Worm (Caenorhabditis elegans) whole organism, L1 larva: ENCODE data around the gene Y110A2AL.5.
A peak's percentile ranks its signal among the peaks of the same experiment; 100 is the strongest.

Experiments
- C16A3.4 ChIP-seq: fragments of 150-350 bp; optimal IDR thresholded peaks from 2 replicates; lab custom pipeline; 2014; ENCODE audit warnings: missing biosample characterization, missing genetic modification characterization
- C34B4.2 ChIP-seq: sonication (generic microtip); optimal IDR thresholded peaks from 2 replicates; lab custom pipeline; 2017; ENCODE audit warnings: mild to moderate bottlenecking, missing genetic modification characterization, missing compliant biosample characterization
- F16B12.6 ChIP-seq: fragments of 150-350 bp; optimal IDR thresholded peaks from 2 replicates; lab custom pipeline; 2014; ENCODE audit warnings: missing biosample characterization, missing genetic modification characterization
- blmp-1 ChIP-seq: fragments of 150-350 bp; optimal IDR thresholded peaks from 2 replicates; lab custom pipeline; 2014; ENCODE audit warnings: missing biosample characterization, missing genetic modification characterization
- ceh-63 ChIP-seq: fragments of 200-800 bp; sonication (Bioruptor generic); optimal IDR thresholded peaks from 2 replicates; lab custom pipeline; 2018; ENCODE audit warnings: mild to moderate bottlenecking, missing genetic modification characterization, missing compliant biosample characterization
- ceh-8 ChIP-seq: fragments of 200-800 bp; sonication (Bioruptor generic); optimal IDR thresholded peaks from 2 replicates; lab custom pipeline; 2018; ENCODE audit warnings: mild to moderate bottlenecking, missing genetic modification characterization, moderate library complexity, missing compliant biosample characterization
- ces-1 ChIP-seq: fragments of 150-350 bp; optimal IDR thresholded peaks from 2 replicates; lab custom pipeline; 2014; ENCODE audit warnings: missing biosample characterization, missing genetic modification reagents, missing genetic modification characterization
- dpl-1 ChIP-seq, 3 experiments: fragments of 150-350 bp in 2 of 3; sonication (generic microtip) in 1 of 3; optimal IDR thresholded peaks; 2 replicates each; lab custom pipeline; 2014 to 2017; ENCODE audit warnings: missing biosample characterization in 3 of 3, missing genetic modification characterization in 3 of 3, missing genetic modification reagents in 3 of 3
- dsc-1 ChIP-seq: sonication (generic microtip); optimal IDR thresholded peaks from 2 replicates; lab custom pipeline; 2016; ENCODE audit warnings: mild to moderate bottlenecking, missing genetic modification characterization, missing compliant biosample characterization
- efl-1 ChIP-seq, 4 experiments: fragments of 150-350 bp; optimal IDR thresholded peaks in 3 of 4; peaks in 1 of 4; 1 replicate in 1 of 4; 2 replicates in 3 of 4; lab custom pipeline; 2014; ENCODE audit warnings: missing biosample characterization in 2 of 4, missing genetic modification characterization in 2 of 4, missing genetic modification reagents in 2 of 4
- efl-3 ChIP-seq: fragments of 200-800 bp; sonication (Bioruptor generic); optimal IDR thresholded peaks from 2 replicates; lab custom pipeline; 2018; ENCODE audit warnings: mild to moderate bottlenecking, missing genetic modification characterization, missing compliant biosample characterization
- egl-27 ChIP-seq, 2 experiments: fragments of 150-350 bp in 1 of 2; sonication (generic microtip); optimal IDR thresholded peaks; 3 replicates each; lab custom pipeline; 2017 to 2018; ENCODE audit warnings: missing biosample characterization in 2 of 2, missing genetic modification characterization in 2 of 2, missing genetic modification reagents in 2 of 2
- elt-2 ChIP-seq: sonication (generic microtip); optimal IDR thresholded peaks from 2 replicates; lab custom pipeline; 2016; ENCODE audit warnings: missing genetic modification characterization, mild to moderate bottlenecking, inconsistent platforms, missing compliant biosample characterization, missing genetic modification reagents
- elt-3 ChIP-seq, 6 experiments: fragments of 150-350 bp in 1 of 6; sonication (generic microtip); optimal IDR thresholded peaks; 2 replicates each; lab custom pipeline; 2017 to 2018; ENCODE audit warnings: missing biosample characterization in 6 of 6, missing genetic modification characterization in 6 of 6, inconsistent platforms in 1 of 6
- fkh-10 ChIP-seq: sonication (generic microtip); optimal IDR thresholded peaks from 2 replicates; lab custom pipeline; 2017; ENCODE audit warnings: missing biosample characterization, missing genetic modification reagents, missing genetic modification characterization
- fkh-4 ChIP-seq: sonication (generic microtip); optimal IDR thresholded peaks from 2 replicates; lab custom pipeline; 2016; ENCODE audit warnings: missing compliant biosample characterization, missing genetic modification characterization, borderline replicate concordance
- fkh-8 ChIP-seq: sonication (generic microtip); optimal IDR thresholded peaks from 2 replicates; lab custom pipeline; 2016; ENCODE audit warnings: mild to moderate bottlenecking, missing genetic modification characterization, missing compliant biosample characterization
- fos-1 ChIP-seq: fragments of 150-350 bp; optimal IDR thresholded peaks from 2 replicates; lab custom pipeline; 2014; ENCODE audit warnings: missing biosample characterization, missing genetic modification characterization
- hlh-17 ChIP-seq: fragments of 200-800 bp; sonication (Bioruptor generic); optimal IDR thresholded peaks from 2 replicates; lab custom pipeline; 2018; ENCODE audit warnings: missing genetic modification characterization, mild to moderate bottlenecking, missing compliant biosample characterization, moderate library complexity, borderline replicate concordance
- hlh-4 ChIP-seq: sonication (generic microtip); optimal IDR thresholded peaks from 2 replicates; lab custom pipeline; 2016; ENCODE audit warnings: mild to moderate bottlenecking, missing genetic modification characterization, missing compliant biosample characterization
- hpl-2 ChIP-seq: fragments of 150-350 bp; optimal IDR thresholded peaks from 2 replicates; lab custom pipeline; 2014; ENCODE audit warnings: missing biosample characterization, missing genetic modification reagents, missing genetic modification characterization
- isw-1 ChIP-seq: fragments of 200-800 bp; sonication (Bioruptor generic); IDR thresholded peaks from 2 replicates; pipeline ENCODE4 v1.3.6; 2022; ENCODE audit warnings: missing genetic modification characterization, missing compliant biosample characterization
- lin-13 ChIP-seq: fragments of 150-350 bp; optimal IDR thresholded peaks from 2 replicates; lab custom pipeline; 2014; ENCODE audit warnings: missing biosample characterization, missing genetic modification reagents, missing genetic modification characterization
- lin-14 ChIP-seq: fragments of 200-800 bp; sonication (Bioruptor generic); optimal IDR thresholded peaks from 2 replicates; lab custom pipeline; 2018; ENCODE audit warnings: mild to moderate bottlenecking, missing genetic modification characterization, moderate library complexity, missing compliant biosample characterization
- lin-15B ChIP-seq: fragments of 150-350 bp; sonication (generic microtip); optimal IDR thresholded peaks from 3 replicates; lab custom pipeline; 2014; ENCODE audit warnings: missing biosample characterization, missing genetic modification characterization
- lin-35 ChIP-seq, 2 experiments: fragments of 150-350 bp; optimal IDR thresholded peaks; 2 replicates each; lab custom pipeline; 2014; ENCODE audit warnings: missing biosample characterization in 2 of 2, missing genetic modification characterization in 2 of 2, missing genetic modification reagents in 2 of 2
- lir-3 ChIP-seq: sonication (generic microtip); optimal IDR thresholded peaks from 2 replicates; lab custom pipeline; 2016; ENCODE audit warnings: mild to moderate bottlenecking, missing genetic modification characterization, moderate library complexity, missing compliant biosample characterization; ENCODE audit not compliant: poor library complexity
- mdl-1 ChIP-seq, 2 experiments: fragments of 150-350 bp; optimal IDR thresholded peaks; 2 replicates each; lab custom pipeline; 2014 to 2017; ENCODE audit warnings: missing biosample characterization in 2 of 2, missing genetic modification characterization in 2 of 2, inconsistent platforms in 1 of 2
- mef-2 ChIP-seq: fragments of 150-350 bp; optimal IDR thresholded peaks from 2 replicates; lab custom pipeline; 2014; ENCODE audit warnings: missing biosample characterization, missing genetic modification characterization
- nhr-11 ChIP-seq: fragments of 150-350 bp; optimal IDR thresholded peaks from 2 replicates; lab custom pipeline; 2014; ENCODE audit warnings: missing biosample characterization, missing genetic modification characterization
- nhr-20 ChIP-seq: sonication (generic microtip); optimal IDR thresholded peaks from 2 replicates; lab custom pipeline; 2016; ENCODE audit warnings: mild to moderate bottlenecking, missing genetic modification characterization, missing compliant biosample characterization
- nhr-71 ChIP-seq: sonication (generic microtip); optimal IDR thresholded peaks from 2 replicates; lab custom pipeline; 2016; ENCODE audit warnings: mild to moderate bottlenecking, missing genetic modification characterization, moderate library complexity, missing compliant biosample characterization
- nhr-76 ChIP-seq: sonication (generic microtip); optimal IDR thresholded peaks from 2 replicates; lab custom pipeline; 2017; ENCODE audit warnings: missing biosample characterization, missing genetic modification characterization
- nhr-85 ChIP-seq: sonication (generic microtip); peaks from one replicate; lab custom pipeline; 2016; ENCODE audit warnings: missing genetic modification characterization, inconsistent platforms, missing compliant biosample characterization
- nhr-90 ChIP-seq: sonication (generic microtip); optimal IDR thresholded peaks from 2 replicates; lab custom pipeline; 2016; ENCODE audit warnings: mild to moderate bottlenecking, missing genetic modification characterization, missing compliant biosample characterization; ENCODE audit not compliant: poor library complexity
- pag-3 ChIP-seq: sonication (generic microtip); optimal IDR thresholded peaks from 2 replicates; lab custom pipeline; 2017; ENCODE audit warnings: missing genetic modification characterization, mild to moderate bottlenecking, missing compliant biosample characterization, antibody characterized with exemption, borderline replicate concordance; ENCODE audit not compliant: insufficient read depth
- pqm-1 ChIP-seq: sonication (generic microtip); optimal IDR thresholded peaks from 3 replicates; lab custom pipeline; 2017; ENCODE audit warnings: missing biosample characterization, missing genetic modification characterization
- rnt-1 ChIP-seq: sonication (generic microtip); optimal IDR thresholded peaks from 2 replicates; lab custom pipeline; 2016; ENCODE audit warnings: mild to moderate bottlenecking, missing genetic modification characterization, moderate library complexity, missing compliant biosample characterization
- skn-1 ChIP-seq: fragments of 150-350 bp; optimal IDR thresholded peaks from 2 replicates; lab custom pipeline; 2014; ENCODE audit warnings: missing biosample characterization, missing genetic modification characterization
- snpc-4 ChIP-seq: fragments of 150-350 bp; optimal IDR thresholded peaks from 2 replicates; lab custom pipeline; 2014; ENCODE audit warnings: missing biosample characterization, missing genetic modification characterization
- snu-23 ChIP-seq: sonication (generic microtip); optimal IDR thresholded peaks from 2 replicates; lab custom pipeline; 2016; ENCODE audit warnings: missing genetic modification characterization, missing compliant biosample characterization
- sptf-1 ChIP-seq: fragments of 150-350 bp; optimal IDR thresholded peaks from 2 replicates; lab custom pipeline; 2014; ENCODE audit warnings: missing biosample characterization, missing genetic modification characterization
- swsn-7 ChIP-seq: sonication (generic microtip); optimal IDR thresholded peaks from 2 replicates; lab custom pipeline; 2016; ENCODE audit warnings: missing genetic modification characterization, missing compliant biosample characterization
- tbx-2 ChIP-seq: sonication (generic microtip); optimal IDR thresholded peaks from 2 replicates; lab custom pipeline; 2016; ENCODE audit warnings: missing genetic modification characterization, missing compliant biosample characterization
- unc-130 ChIP-seq: fragments of 150-350 bp; optimal IDR thresholded peaks from 2 replicates; lab custom pipeline; 2017; ENCODE audit warnings: missing biosample characterization, missing genetic modification characterization, inconsistent platforms
- unc-30 ChIP-seq: sonication (generic microtip); optimal IDR thresholded peaks from 2 replicates; lab custom pipeline; 2017; ENCODE audit warnings: missing biosample characterization, missing genetic modification characterization
- unc-62 ChIP-seq: fragments of 150-350 bp; optimal IDR thresholded peaks from 2 replicates; lab custom pipeline; 2014; ENCODE audit warnings: missing biosample characterization, missing genetic modification reagents, missing genetic modification characterization
- unc-86 ChIP-seq: sonication (generic microtip); optimal IDR thresholded peaks from 2 replicates; lab custom pipeline; 2016; ENCODE audit warnings: missing genetic modification characterization, missing compliant biosample characterization
- xbp-1 ChIP-seq: sonication (generic microtip); optimal IDR thresholded peaks from 2 replicates; lab custom pipeline; 2016; ENCODE audit warnings: missing genetic modification characterization, missing compliant biosample characterization
- ztf-4 ChIP-seq: fragments of 150-350 bp; optimal IDR thresholded peaks from 2 replicates; lab custom pipeline; 2014; ENCODE audit warnings: missing biosample characterization, missing genetic modification characterization

Y110A2AL.5 gene

ce11 chrII:2856114-2856513 is 8.2 kb upstream of the Y110A2AL.5 start:
- TF ChIP-seq lin-35 (GFP tag; optimal IDR thresholded peaks at IDR 0.05; lab: Kevin White, UChicago) (peak in 1 of 2 experiments; percentile 27), nhr-85 (peak; percentile 55), blmp-1 (tag; lab: Kevin White, UChicago) (peak; percentile 68), mdl-1 (tag; optimal IDR thresholded peaks at IDR 0.05; lab: Kevin White, UChicago) (no peak), dsc-1 (tag; lab: Kevin White, UChicago) (no peak), elt-3 (tag; optimal IDR thresholded peaks at IDR 0.05; lab: Kevin White, UChicago) (peak in 3 of 6 experiments; percentile 7 to 84 (median 35))

- TF ChIP-seq rnt-1 (tag; lab: Kevin White, UChicago) (peak; percentile 29), fkh-10 (GFP tag; lab: Kevin White, UChicago) (no peak), nhr-11 (tag; lab: Kevin White, UChicago) (no peak), lir-3 (no peak), snu-23 (GFP tag; lab: Kevin White, UChicago) (peak; percentile 7), fos-1 (tag; lab: Kevin White, UChicago) (no peak), nhr-71 (tag; lab: Kevin White, UChicago) (no peak), ceh-63 (GFP tag; lab: Kevin White, UChicago) (no peak), fkh-8 (tag; lab: Kevin White, UChicago) (no peak), hpl-2 (GFP tag; lab: Kevin White, UChicago) (no peak), hlh-17 (GFP tag; lab: Kevin White, UChicago) (no peak), mdl-1 (tag; optimal IDR thresholded peaks at IDR 0.05; lab: Kevin White, UChicago) (no peak), dpl-1 (GFP tag; optimal IDR thresholded peaks at IDR 0.05; lab: Kevin White, UChicago) (no peak), lin-13 (no peak), C16A3.4 (tag; lab: Kevin White, UChicago) (no peak), pag-3 (tag; lab: Kevin White, UChicago) (peak; percentile 90), elt-2 (tag; lab: Kevin White, UChicago) (no peak), efl-1 (optimal IDR thresholded peaks at IDR 0.05; lab: Kevin White, UChicago) (no peak), efl-1 (GFP tag; optimal IDR thresholded peaks at IDR 0.05 in 1 of 2; lab: Kevin White, UChicago) (peak in 1 of 2 experiments; percentile 66), lin-14 (GFP tag; lab: Kevin White, UChicago) (peak; percentile 53), C34B4.2 (tag; lab: Kevin White, UChicago) (no peak), hlh-4 (tag; lab: Kevin White, UChicago) (no peak), skn-1 (no peak), tbx-2 (tag; lab: Kevin White, UChicago) (no peak), nhr-76 (tag; lab: Kevin White, UChicago) (no peak), isw-1 (GFP tag; lab: Robert Waterston, UW) (no peak), lin-15B (tag; lab: Kevin White, UChicago) (no peak), unc-86 (tag; lab: Kevin White, UChicago) (no peak), xbp-1 (no peak), egl-27 (tag; optimal IDR thresholded peaks at IDR 0.05; lab: Kevin White, UChicago) (no peak), swsn-7 (tag; lab: Kevin White, UChicago) (no peak), mef-2 (tag; lab: Kevin White, UChicago) (no peak), ztf-4 (tag; lab: Kevin White, UChicago) (no peak), elt-3 (tag; optimal IDR thresholded peaks at IDR 0.05; lab: Kevin White, UChicago) (peak; percentile 16 to 88 (median 73)), nhr-85 (peak; percentile 85), F16B12.6 (no peak), unc-62 (GFP tag; lab: Kevin White, UChicago) (no peak), snpc-4 (tag; lab: Kevin White, UChicago) (no peak), sptf-1 (tag; lab: Kevin White, UChicago) (no peak), ces-1 (no peak), efl-3 (GFP tag; lab: Kevin White, UChicago) (no peak), nhr-20 (tag; lab: Kevin White, UChicago) (peak; percentile 35), nhr-90 (no peak), ceh-8 (GFP tag; lab: Kevin White, UChicago) (no peak), unc-130 (tag; lab: Kevin White, UChicago) (no peak), unc-30 (tag; lab: Kevin White, UChicago) (no peak), fkh-4 (tag; lab: Kevin White, UChicago) (no peak), blmp-1 (tag; lab: Kevin White, UChicago) (peak; percentile 79), pqm-1 (no peak)
These were observed 6.8 kb upstream of the Y110A2AL.5 start for ce11 chrII:2857559-2857958.
